Worm (Caenorhabditis elegans) whole organism, L1 larva: ENCODE data around the gene srw-79.

Source experiments
- C16A3.4 ChIP-seq: fragments of 150-350 bp; optimal IDR thresholded peaks from 2 replicates; lab custom pipeline; 2014; ENCODE audit warnings: missing biosample characterization, missing genetic modification characterization
- F16B12.6 ChIP-seq: fragments of 150-350 bp; optimal IDR thresholded peaks from 2 replicates; lab custom pipeline; 2014; ENCODE audit warnings: missing biosample characterization, missing genetic modification characterization
- Y116A8C.19 ChIP-seq: sonication (generic microtip); optimal IDR thresholded peaks from 2 replicates; lab custom pipeline; 2016; ENCODE audit warnings: missing compliant biosample characterization, missing genetic modification characterization, borderline replicate concordance
- aha-1 ChIP-seq: fragments of 150-350 bp; optimal IDR thresholded peaks from 2 replicates; lab custom pipeline; 2014; ENCODE audit warnings: missing biosample characterization, missing genetic modification characterization
- alr-1 ChIP-seq: fragments of 200-800 bp; sonication (Bioruptor generic); optimal IDR thresholded peaks from 2 replicates; lab custom pipeline; 2018; ENCODE audit warnings: borderline replicate concordance, mild to moderate bottlenecking, missing genetic modification characterization, missing compliant biosample characterization
- aly-2 ChIP-seq: fragments of 150-350 bp; optimal IDR thresholded peaks from 2 replicates; lab custom pipeline; 2014; ENCODE audit warnings: missing biosample characterization, missing genetic modification characterization
- ama-1 ChIP-seq: fragments of 150-350 bp; optimal IDR thresholded peaks from 2 replicates; lab custom pipeline; 2014
- blmp-1 ChIP-seq: fragments of 150-350 bp; optimal IDR thresholded peaks from 2 replicates; lab custom pipeline; 2014; ENCODE audit warnings: missing biosample characterization, missing genetic modification characterization
- ceh-8 ChIP-seq: fragments of 200-800 bp; sonication (Bioruptor generic); optimal IDR thresholded peaks from 2 replicates; lab custom pipeline; 2018; ENCODE audit warnings: mild to moderate bottlenecking, missing genetic modification characterization, moderate library complexity, missing compliant biosample characterization
- ceh-82 ChIP-seq, 3 experiments: fragments of 150-350 bp in 1 of 3; sonication (generic microtip) in 2 of 3; optimal IDR thresholded peaks; 2 replicates each; lab custom pipeline; 2014 to 2017; ENCODE audit warnings: missing biosample characterization in 3 of 3, missing genetic modification characterization in 3 of 3
- ceh-88 ChIP-seq: fragments of 200-800 bp; sonication (Bioruptor generic); IDR thresholded peaks from 2 replicates; pipeline ENCODE4 v1.3.6; 2022; ENCODE audit warnings: missing genetic modification characterization, missing compliant biosample characterization
- dpl-1 ChIP-seq, 3 experiments: fragments of 150-350 bp in 2 of 3; sonication (generic microtip) in 1 of 3; optimal IDR thresholded peaks; 2 replicates each; lab custom pipeline; 2014 to 2017; ENCODE audit warnings: missing biosample characterization in 3 of 3, missing genetic modification characterization in 3 of 3, missing genetic modification reagents in 3 of 3
- dsc-1 ChIP-seq: sonication (generic microtip); optimal IDR thresholded peaks from 2 replicates; lab custom pipeline; 2016; ENCODE audit warnings: mild to moderate bottlenecking, missing genetic modification characterization, missing compliant biosample characterization
- efl-1 ChIP-seq, 4 experiments: fragments of 150-350 bp; optimal IDR thresholded peaks in 3 of 4; peaks in 1 of 4; 1 replicate in 1 of 4; 2 replicates in 3 of 4; lab custom pipeline; 2014; ENCODE audit warnings: missing biosample characterization in 2 of 4, missing genetic modification characterization in 2 of 4, missing genetic modification reagents in 2 of 4
- efl-3 ChIP-seq: fragments of 200-800 bp; sonication (Bioruptor generic); optimal IDR thresholded peaks from 2 replicates; lab custom pipeline; 2018; ENCODE audit warnings: mild to moderate bottlenecking, missing genetic modification characterization, missing compliant biosample characterization
- egl-13 ChIP-seq: sonication (generic microtip); optimal IDR thresholded peaks from 2 replicates; lab custom pipeline; 2016; ENCODE audit warnings: missing genotype, missing genetic modification reagents, missing genetic modification characterization, missing compliant biosample characterization
- egl-27 ChIP-seq, 2 experiments: fragments of 150-350 bp in 1 of 2; sonication (generic microtip); optimal IDR thresholded peaks; 3 replicates each; lab custom pipeline; 2017 to 2018; ENCODE audit warnings: missing biosample characterization in 2 of 2, missing genetic modification characterization in 2 of 2, missing genetic modification reagents in 2 of 2
- fkh-4 ChIP-seq: sonication (generic microtip); optimal IDR thresholded peaks from 2 replicates; lab custom pipeline; 2016; ENCODE audit warnings: missing compliant biosample characterization, missing genetic modification characterization, borderline replicate concordance
- fos-1 ChIP-seq: fragments of 150-350 bp; optimal IDR thresholded peaks from 2 replicates; lab custom pipeline; 2014; ENCODE audit warnings: missing biosample characterization, missing genetic modification characterization
- grh-1 ChIP-seq: fragments of 200-800 bp; sonication (Bioruptor generic); IDR thresholded peaks from 2 replicates; pipeline ENCODE4 v1.3.6; 2022; ENCODE audit warnings: missing genetic modification reagents, missing genetic modification characterization, missing compliant biosample characterization
- hlh-4 ChIP-seq: sonication (generic microtip); optimal IDR thresholded peaks from 2 replicates; lab custom pipeline; 2016; ENCODE audit warnings: mild to moderate bottlenecking, missing genetic modification characterization, missing compliant biosample characterization
- irx-1 ChIP-seq: sonication (generic microtip); optimal IDR thresholded peaks from 2 replicates; lab custom pipeline; 2016; ENCODE audit warnings: missing genetic modification characterization, missing compliant biosample characterization
- isw-1 ChIP-seq: fragments of 200-800 bp; sonication (Bioruptor generic); IDR thresholded peaks from 2 replicates; pipeline ENCODE4 v1.3.6; 2022; ENCODE audit warnings: missing genetic modification characterization, missing compliant biosample characterization
- jun-1 ChIP-seq: fragments of 150-350 bp; optimal IDR thresholded peaks from 2 replicates; lab custom pipeline; 2014; ENCODE audit warnings: missing biosample characterization, missing genetic modification reagents, missing genetic modification characterization
- lin-13 ChIP-seq: fragments of 150-350 bp; optimal IDR thresholded peaks from 2 replicates; lab custom pipeline; 2014; ENCODE audit warnings: missing biosample characterization, missing genetic modification reagents, missing genetic modification characterization
- lin-14 ChIP-seq: fragments of 200-800 bp; sonication (Bioruptor generic); optimal IDR thresholded peaks from 2 replicates; lab custom pipeline; 2018; ENCODE audit warnings: mild to moderate bottlenecking, missing genetic modification characterization, moderate library complexity, missing compliant biosample characterization
- lin-35 ChIP-seq, 2 experiments: fragments of 150-350 bp; optimal IDR thresholded peaks; 2 replicates each; lab custom pipeline; 2014; ENCODE audit warnings: missing biosample characterization in 2 of 2, missing genetic modification characterization in 2 of 2, missing genetic modification reagents in 2 of 2
- lin-39 ChIP-seq: fragments of 150-350 bp; optimal IDR thresholded peaks from 2 replicates; lab custom pipeline; 2014; ENCODE audit warnings: missing biosample characterization, missing genetic modification reagents, missing genetic modification characterization
- lsy-2 ChIP-seq, 2 experiments: fragments of 150-350 bp; optimal IDR thresholded peaks; 2 replicates each; lab custom pipeline; 2014; ENCODE audit warnings: missing biosample characterization in 2 of 2, missing genetic modification characterization in 2 of 2
- mab-9 ChIP-seq: fragments of 200-800 bp; sonication (Bioruptor generic); IDR thresholded peaks from 2 replicates; pipeline ENCODE4 v1.3.6; 2022; ENCODE audit warnings: missing genetic modification reagents, missing genetic modification characterization, missing compliant biosample characterization
- mdl-1 ChIP-seq, 2 experiments: fragments of 150-350 bp; optimal IDR thresholded peaks; 2 replicates each; lab custom pipeline; 2014 to 2017; ENCODE audit warnings: missing biosample characterization in 2 of 2, missing genetic modification characterization in 2 of 2, inconsistent platforms in 1 of 2
- nhr-11 ChIP-seq: fragments of 150-350 bp; optimal IDR thresholded peaks from 2 replicates; lab custom pipeline; 2014; ENCODE audit warnings: missing biosample characterization, missing genetic modification characterization
- nhr-12 ChIP-seq: sonication (generic microtip); optimal IDR thresholded peaks from 2 replicates; lab custom pipeline; 2017; ENCODE audit warnings: missing biosample characterization, missing genetic modification characterization
- nhr-28 ChIP-seq: fragments of 150-350 bp; optimal IDR thresholded peaks from 2 replicates; lab custom pipeline; 2014; ENCODE audit warnings: missing biosample characterization, missing genetic modification characterization
- nhr-47 ChIP-seq: sonication (generic microtip); optimal IDR thresholded peaks from 2 replicates; lab custom pipeline; 2016; ENCODE audit warnings: mild to moderate bottlenecking, missing genetic modification characterization, moderate library complexity, missing compliant biosample characterization
- nhr-71 ChIP-seq: sonication (generic microtip); optimal IDR thresholded peaks from 2 replicates; lab custom pipeline; 2016; ENCODE audit warnings: mild to moderate bottlenecking, missing genetic modification characterization, moderate library complexity, missing compliant biosample characterization
- nhr-84 ChIP-seq: sonication (generic microtip); optimal IDR thresholded peaks from 2 replicates; lab custom pipeline; 2017; ENCODE audit warnings: missing biosample characterization, missing genetic modification characterization
- nhr-85 ChIP-seq: sonication (generic microtip); peaks from one replicate; lab custom pipeline; 2016; ENCODE audit warnings: missing genetic modification characterization, inconsistent platforms, missing compliant biosample characterization
- nhr-90 ChIP-seq: sonication (generic microtip); optimal IDR thresholded peaks from 2 replicates; lab custom pipeline; 2016; ENCODE audit warnings: mild to moderate bottlenecking, missing genetic modification characterization, missing compliant biosample characterization; ENCODE audit not compliant: poor library complexity
- pag-3 ChIP-seq: sonication (generic microtip); optimal IDR thresholded peaks from 2 replicates; lab custom pipeline; 2017; ENCODE audit warnings: missing genetic modification characterization, mild to moderate bottlenecking, missing compliant biosample characterization, antibody characterized with exemption, borderline replicate concordance; ENCODE audit not compliant: insufficient read depth
- rnt-1 ChIP-seq: sonication (generic microtip); optimal IDR thresholded peaks from 2 replicates; lab custom pipeline; 2016; ENCODE audit warnings: mild to moderate bottlenecking, missing genetic modification characterization, moderate library complexity, missing compliant biosample characterization
- skn-1 ChIP-seq: fragments of 150-350 bp; optimal IDR thresholded peaks from 2 replicates; lab custom pipeline; 2014; ENCODE audit warnings: missing biosample characterization, missing genetic modification characterization
- snu-23 ChIP-seq: sonication (generic microtip); optimal IDR thresholded peaks from 2 replicates; lab custom pipeline; 2016; ENCODE audit warnings: missing genetic modification characterization, missing compliant biosample characterization
- swsn-7 ChIP-seq: sonication (generic microtip); optimal IDR thresholded peaks from 2 replicates; lab custom pipeline; 2016; ENCODE audit warnings: missing genetic modification characterization, missing compliant biosample characterization
- tbx-2 ChIP-seq: sonication (generic microtip); optimal IDR thresholded peaks from 2 replicates; lab custom pipeline; 2016; ENCODE audit warnings: missing genetic modification characterization, missing compliant biosample characterization
- tlp-1 ChIP-seq: fragments of 150-350 bp; optimal IDR thresholded peaks from 2 replicates; lab custom pipeline; 2014; ENCODE audit warnings: missing biosample characterization, missing genetic modification characterization
- unc-30 ChIP-seq: sonication (generic microtip); optimal IDR thresholded peaks from 2 replicates; lab custom pipeline; 2017; ENCODE audit warnings: missing biosample characterization, missing genetic modification characterization
- unc-62 ChIP-seq: fragments of 150-350 bp; optimal IDR thresholded peaks from 2 replicates; lab custom pipeline; 2014; ENCODE audit warnings: missing biosample characterization, missing genetic modification reagents, missing genetic modification characterization
- xbp-1 ChIP-seq: sonication (generic microtip); optimal IDR thresholded peaks from 2 replicates; lab custom pipeline; 2016; ENCODE audit warnings: missing genetic modification characterization, missing compliant biosample characterization
- zag-1 ChIP-seq: fragments of 150-350 bp; optimal IDR thresholded peaks from 2 replicates; lab custom pipeline; 2014; ENCODE audit warnings: missing biosample characterization, missing genetic modification characterization
- zip-4 ChIP-seq: fragments of 200-800 bp; sonication (Bioruptor generic); optimal IDR thresholded peaks from 2 replicates; lab custom pipeline; 2018; ENCODE audit warnings: mild to moderate bottlenecking, missing genetic modification characterization, moderate library complexity, missing compliant biosample characterization
- ztf-4 ChIP-seq: fragments of 150-350 bp; optimal IDR thresholded peaks from 2 replicates; lab custom pipeline; 2014; ENCODE audit warnings: missing biosample characterization, missing genetic modification characterization

The srw-79 gene

ce11 chrII:2973940-2974402, 27.4 kb downstream of the srw-79 start (continued):
- TF ChIP-seq lin-39 (tag; lab: Kevin White, UChicago) (peak; percentile 89), pag-3 (no peak), nhr-85 (peak; percentile 100), C16A3.4 (tag; lab: Kevin White, UChicago) (peak; percentile 82), nhr-28 (tag; lab: Kevin White, UChicago) (no peak), lin-13 (GFP tag; lab: Kevin White, UChicago) (peak; percentile 94), hlh-4 (tag; lab: Kevin White, UChicago) (no peak), zag-1 (tag; lab: Kevin White, UChicago) (peak; percentile 28), mab-9 (GFP tag; lab: Robert Waterston, UW) (peak; percentile 99), nhr-11 (tag; lab: Kevin White, UChicago) (peak; percentile 90), nhr-12 (tag; lab: Kevin White, UChicago) (peak; percentile 46), jun-1 (tag; lab: Kevin White, UChicago) (peak; percentile 98), nhr-47 (tag; lab: Kevin White, UChicago) (peak; percentile 98), grh-1 (GFP tag; lab: Robert Waterston, UW) (peak; percentile 100), isw-1 (peak; percentile 95), lsy-2 (tag; optimal IDR thresholded peaks at IDR 0.05; lab: Kevin White, UChicago) (peak; percentile 91 to 92), unc-30 (tag; lab: Kevin White, UChicago) (no peak), F16B12.6 (tag; lab: Kevin White, UChicago) (peak; percentile 38), dpl-1 (GFP tag; optimal IDR thresholded peaks at IDR 0.05; lab: Kevin White, UChicago) (peak; percentile 73 to 77 (median 75)), fkh-4 (tag; lab: Kevin White, UChicago) (peak; percentile 42), aha-1 (tag; lab: Kevin White, UChicago) (peak; percentile 78), unc-62 (peak; percentile 87), dsc-1 (tag; lab: Kevin White, UChicago) (peak; percentile 85), swsn-7 (peak; percentile 98), tbx-2 (tag; lab: Kevin White, UChicago) (peak; percentile 98), efl-1 (optimal IDR thresholded peaks at IDR 0.05; lab: Kevin White, UChicago) (peak; percentile 91 to 98), efl-1 (GFP tag; optimal IDR thresholded peaks at IDR 0.05 in 1 of 2; lab: Kevin White, UChicago) (peak; percentile 68 to 97), Y116A8C.19 (no peak), xbp-1 (tag; lab: Kevin White, UChicago) (peak; percentile 87), rnt-1 (tag; lab: Kevin White, UChicago) (peak; percentile 93), nhr-90 (tag; lab: Kevin White, UChicago) (peak; percentile 96), alr-1 (no peak), ceh-8 (GFP tag; lab: Kevin White, UChicago) (peak; percentile 100), fos-1 (peak; percentile 90), nhr-71 (tag; lab: Kevin White, UChicago) (peak; percentile 99), aly-2 (tag; lab: Kevin White, UChicago) (no peak), lin-14 (GFP tag; lab: Kevin White, UChicago) (peak; percentile 100), lin-35 (GFP tag; optimal IDR thresholded peaks at IDR 0.05; lab: Kevin White, UChicago) (peak; percentile 69 to 91), blmp-1 (tag; lab: Kevin White, UChicago) (peak; percentile 93), ceh-88 (GFP tag; lab: Robert Waterston, UW) (peak; percentile 96), ztf-4 (tag; lab: Kevin White, UChicago) (peak; percentile 86), egl-27 (tag; optimal IDR thresholded peaks at IDR 0.05; lab: Kevin White, UChicago) (peak; percentile 89), ceh-82 (tag; optimal IDR thresholded peaks at IDR 0.05; lab: Kevin White, UChicago) (peak; percentile 75 to 96 (median 94)), irx-1 (peak; percentile 93), tlp-1 (tag; lab: Kevin White, UChicago) (no peak), egl-13 (peak; percentile 95), nhr-84 (peak; percentile 63), efl-3 (peak; percentile 85), mdl-1 (tag; optimal IDR thresholded peaks at IDR 0.05; lab: Kevin White, UChicago) (peak; percentile 89 to 99), zip-4 (GFP tag; lab: Kevin White, UChicago) (peak; percentile 91), ama-1 (lab: Kevin White, UChicago) (peak; percentile 57), snu-23 (GFP tag; lab: Kevin White, UChicago) (peak; percentile 94), skn-1 (tag; lab: Kevin White, UChicago) (peak; percentile 93)
